Fruit fly (Drosophila melanogaster): ENCODE data around the gene CG14442.

DNA sequence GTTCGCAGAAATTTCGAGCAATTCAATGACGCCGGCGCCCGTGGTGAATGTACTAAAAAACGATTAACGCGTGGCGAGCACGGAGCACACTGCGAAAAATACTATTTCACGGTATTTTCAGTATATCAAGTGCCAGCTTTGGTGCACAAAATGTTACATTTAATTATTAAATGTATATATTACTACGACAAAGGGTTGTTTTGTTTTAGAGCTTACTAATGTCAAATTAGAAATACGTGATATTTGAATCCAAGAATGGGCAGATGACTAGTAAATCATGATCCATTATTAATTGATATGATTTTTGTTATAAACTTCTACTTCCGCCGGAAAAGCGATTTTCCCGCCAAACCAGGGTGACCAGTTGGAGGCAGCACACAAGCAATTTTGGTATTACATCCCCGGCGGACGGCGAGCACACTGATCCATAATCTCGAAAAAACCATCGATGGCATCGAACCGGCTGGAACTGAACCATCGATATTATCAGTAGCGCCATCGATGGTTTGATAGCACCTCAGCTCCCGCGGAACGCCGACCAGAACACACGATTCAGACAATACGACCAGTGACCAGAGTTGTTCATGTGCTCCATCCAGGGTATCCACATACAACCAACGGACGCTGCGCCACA is 40.5 kb downstream of the CG14442 start, which contains the start of the genes CG3226 and Cdc7:
- TF ChIP-seq cnc (optimal IDR thresholded peaks at IDR 0.05) = no peak
- TF ChIP-seq Clk (GFP tag; optimal IDR thresholded peaks at IDR 0.05) = no peak
- TF ChIP-seq CG11617 (GFP tag; optimal IDR thresholded peaks at IDR 0.05) = peak; percentile 88

All from whole organism, adult.